Fruit fly (Drosophila melanogaster): ENCODE measurements around the gene qua.

Gene qua

DNA sequence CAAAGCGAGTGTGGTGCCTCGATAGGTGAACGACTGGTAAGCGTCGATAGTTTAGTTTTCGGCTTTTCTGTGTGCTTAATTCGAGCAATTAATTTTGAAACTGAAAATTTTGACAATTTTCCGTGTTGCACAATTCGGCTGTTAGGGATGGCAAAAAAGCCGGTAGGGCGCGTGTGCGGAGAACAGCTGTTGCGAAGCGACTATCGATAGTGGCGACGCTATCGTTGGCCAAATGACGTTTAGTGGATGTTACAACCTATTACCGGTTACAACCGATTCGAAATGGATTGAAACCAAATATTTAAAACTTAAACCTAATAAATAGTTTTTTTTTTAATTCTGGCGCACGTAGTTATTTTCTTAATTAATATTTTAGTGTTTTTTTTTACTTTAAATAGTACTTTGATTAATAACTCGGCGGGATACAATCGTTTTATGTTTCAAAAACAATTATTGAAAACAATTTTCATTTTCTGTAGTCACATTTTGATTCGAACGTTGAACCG, 4.0 kb upstream of the qua start, which contains the start of the genes mEFTs and Dhc36C (continued):
- TF ChIP-seq CG12219 (GFP tag; optimal IDR thresholded peaks at IDR 0.05) (no peak), vnd (GFP tag; IDR thresholded peaks at IDR 0.05; ENCODE audit: partially characterized antibody) (peak; percentile 62; the same call in 2 of the 3 replicates), jumu (GFP tag; optimal IDR thresholded peaks at IDR 0.05) (no peak), emc (GFP tag; optimal IDR thresholded peaks at IDR 0.05) (no peak), odd (GFP tag; optimal IDR thresholded peaks at IDR 0.05) (no peak), nmo (GFP tag; optimal IDR thresholded peaks at IDR 0.05) (peak; percentile 42), Dref (GFP tag; IDR thresholded peaks at IDR 0.05) (peak; percentile 83), Antp (GFP tag; optimal IDR thresholded peaks at IDR 0.05) (no peak), sim (GFP tag; IDR thresholded peaks at IDR 0.05) (no peak), CG8478 (optimal IDR thresholded peaks at IDR 0.05) (no peak), Dek (tag; optimal IDR thresholded peaks at IDR 0.05) (no peak), CG11695 (GFP tag; IDR thresholded peaks at IDR 0.05) (no peak), Ets65A (GFP tag) (peak; percentile 35), CkIIα-i1 (GFP tag; IDR thresholded peaks at IDR 0.05) (no peak), CG9437 (GFP tag; optimal IDR thresholded peaks at IDR 0.05) (peak; percentile 13), peb (GFP tag; IDR thresholded peaks at IDR 0.05) (no peak), CG11560 (tag; IDR thresholded peaks at IDR 0.05) (no peak; the same call in 2 of the 3 replicates), CG17361 (GFP tag; IDR thresholded peaks at IDR 0.05) (no peak), Bgb (GFP tag; IDR thresholded peaks at IDR 0.05; ENCODE audit: partially characterized antibody) (peak; percentile 92), Myb (GFP tag; optimal IDR thresholded peaks at IDR 0.05) (peak; percentile 66), bbx (GFP tag; IDR thresholded peaks at IDR 0.05; ENCODE audit: partially characterized antibody) (peak; percentile 91), run (tag; optimal IDR thresholded peaks at IDR 0.05) (no peak), Dp (GFP tag; optimal IDR thresholded peaks at IDR 0.05) (peak; percentile 78), CG31224 (GFP tag; IDR thresholded peaks at IDR 0.05) (no peak), NC2β (GFP tag; optimal IDR thresholded peaks at IDR 0.05) (no peak), CrebB (tag; optimal IDR thresholded peaks at IDR 0.05) (no peak), sens (GFP tag) (peak; percentile 45), CG12942 (GFP tag; optimal IDR thresholded peaks at IDR 0.05) (no peak), her (GFP tag; optimal IDR thresholded peaks at IDR 0.05) (no peak), Atf3 (GFP tag; optimal IDR thresholded peaks at IDR 0.05) (no peak), nau (GFP tag; optimal IDR thresholded peaks at IDR 0.05) (no peak), ken (GFP tag; IDR thresholded peaks at IDR 0.05) (no peak), ara (GFP tag; IDR thresholded peaks at IDR 0.05) (no peak), CG31365 (tag; optimal IDR thresholded peaks at IDR 0.05) (no peak), ap (GFP tag; IDR thresholded peaks at IDR 0.05) (no peak), CG8089 (GFP tag; optimal IDR thresholded peaks at IDR 0.05) (no peak), CG15073 (GFP tag; optimal IDR thresholded peaks at IDR 0.05) (no peak), CG11398 (GFP tag; optimal IDR thresholded peaks at IDR 0.05) (no peak), NFAT (GFP tag; IDR thresholded peaks at IDR 0.05) (no peak), stwl (tag; optimal IDR thresholded peaks at IDR 0.05) (peak; percentile 70), CG3995 (GFP tag; optimal IDR thresholded peaks at IDR 0.05) (no peak), az2 (GFP tag; optimal IDR thresholded peaks at IDR 0.05) (no peak), CG34224 (GFP tag; IDR thresholded peaks at IDR 0.05; ENCODE audit: partially characterized antibody) (peak; percentile 84), gsb-n (tag; optimal IDR thresholded peaks at IDR 0.05) (no peak), prd (optimal IDR thresholded peaks at IDR 0.05) (no peak), prd (GFP tag; IDR thresholded peaks at IDR 0.05) (no peak), NK7.1 (GFP tag; optimal IDR thresholded peaks at IDR 0.05) (no peak), CG2199 (GFP tag; IDR thresholded peaks at IDR 0.05) (no peak), salm (tag; optimal IDR thresholded peaks at IDR 0.05) (no peak), vvl (GFP tag; IDR thresholded peaks at IDR 0.05) (peak; percentile 18; the same call in 1 of the 2 replicates), bigmax (GFP tag; optimal IDR thresholded peaks at IDR 0.05) (no peak), Fer3 (tag; optimal IDR thresholded peaks at IDR 0.05) (no peak), CG6854 (GFP tag; optimal IDR thresholded peaks at IDR 0.05) (no peak)
